Fruit fly (Drosophila melanogaster): ENCODE data around the gene CG9727.

DNA sequence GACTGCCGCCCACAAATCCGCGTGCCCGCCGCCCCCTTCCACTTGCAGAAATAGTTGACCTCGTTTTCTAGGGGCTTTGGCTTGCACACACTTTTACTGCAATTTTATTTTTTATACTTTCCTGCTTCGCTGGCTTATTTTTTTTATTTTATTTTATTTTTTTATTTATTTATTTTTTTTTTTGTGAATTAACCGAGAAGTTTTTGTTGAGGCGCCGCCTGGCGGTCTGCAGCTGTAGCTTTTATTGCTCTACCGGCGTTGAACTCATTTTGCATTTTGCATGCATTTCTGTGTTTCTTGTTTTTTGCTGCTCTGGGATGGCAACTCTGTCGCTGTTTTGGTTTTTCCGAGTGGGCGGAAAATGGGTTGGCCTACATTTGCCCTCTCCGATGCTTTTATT, 26.8 kb downstream of the CG9727 start:
- TF ChIP-seq Abd-B (GFP tag; optimal IDR thresholded peaks at IDR 0.05) (no peak), usp (GFP tag; optimal IDR thresholded peaks at IDR 0.05) (no peak), Sin3A (optimal IDR thresholded peaks at IDR 0.05) (no peak), unpg (GFP tag; optimal IDR thresholded peaks at IDR 0.05) (no peak), CG9727 (GFP tag; optimal IDR thresholded peaks at IDR 0.05) (no peak), Adf1 (GFP tag; IDR thresholded peaks at IDR 0.05) (no peak), tup (GFP tag; optimal IDR thresholded peaks at IDR 0.05) (no peak), lab (GFP tag; optimal IDR thresholded peaks at IDR 0.05) (no peak), CG30431 (GFP tag; optimal IDR thresholded peaks at IDR 0.05) (no peak)

Measured in whole organism, embryonic.